Worm (Caenorhabditis elegans) whole organism, early embryonic: ENCODE results near the gene srx-44.

Source experiments
- B0310.2 ChIP-seq: sonication (generic microtip); optimal IDR thresholded peaks from 2 replicates; lab custom pipeline; 2016; ENCODE audit warnings: mild to moderate bottlenecking, missing genetic modification characterization, missing compliant biosample characterization
- F13C5.2 ChIP-seq: sonication (generic microtip); optimal IDR thresholded peaks from 2 replicates; lab custom pipeline; 2017; ENCODE audit warnings: mild to moderate bottlenecking, missing genetic modification characterization, inconsistent platforms, missing compliant biosample characterization
- aly-1 ChIP-seq: sonication (generic microtip); optimal IDR thresholded peaks from 2 replicates; lab custom pipeline; 2016; ENCODE audit warnings: missing genetic modification characterization, missing compliant biosample characterization
- ama-1 ChIP-seq: fragments of 150-350 bp; optimal IDR thresholded peaks from 2 replicates; lab custom pipeline; 2014
- ceh-13 ChIP-seq: fragments of 200-800 bp; sonication (Bioruptor generic); optimal IDR thresholded peaks from 2 replicates; lab custom pipeline; 2018; ENCODE audit warnings: mild to moderate bottlenecking, missing genetic modification characterization, missing compliant biosample characterization
- ceh-36 ChIP-seq: sonication (generic microtip); optimal IDR thresholded peaks from 2 replicates; lab custom pipeline; 2016; ENCODE audit warnings: missing genetic modification characterization, inconsistent platforms, missing compliant biosample characterization
- ets-7 ChIP-seq: sonication (generic microtip); optimal IDR thresholded peaks from 2 replicates; lab custom pipeline; 2016; ENCODE audit warnings: missing genotype, missing genetic modification characterization, missing compliant biosample characterization
- flt-1 ChIP-seq: fragments of 200-800 bp; sonication (Bioruptor generic); IDR thresholded peaks from 2 replicates; pipeline ENCODE4 v1.3.6; 2022; ENCODE audit warnings: missing genetic modification characterization, missing compliant biosample characterization
- hmbx-1 ChIP-seq: sonication (generic microtip); optimal IDR thresholded peaks from 2 replicates; lab custom pipeline; 2016; ENCODE audit warnings: mild to moderate bottlenecking, missing genetic modification characterization, missing compliant biosample characterization
- hmg-4 ChIP-seq: fragments of 200-800 bp; sonication (Bioruptor generic); optimal IDR thresholded peaks from 2 replicates; lab custom pipeline; 2018; ENCODE audit warnings: mild to moderate bottlenecking, missing genetic modification characterization, missing compliant biosample characterization
- hnd-1 ChIP-seq: sonication (generic microtip); optimal IDR thresholded peaks from 2 replicates; lab custom pipeline; 2016; ENCODE audit warnings: missing genetic modification characterization, missing compliant biosample characterization
- pes-1 ChIP-seq: fragments of 200-800 bp; sonication (Bioruptor generic); IDR thresholded peaks from 2 replicates; pipeline ENCODE4 v1.3.6; 2022; ENCODE audit warnings: missing genetic modification reagents, missing genetic modification characterization, missing compliant biosample characterization
- scrt-1 ChIP-seq: fragments of 200-800 bp; sonication (Bioruptor generic); IDR thresholded peaks from 2 replicates; pipeline ENCODE4 v1.3.6; 2022; ENCODE audit warnings: missing genetic modification characterization, missing compliant biosample characterization
- sea-1 ChIP-seq: fragments of 200-800 bp; sonication (Bioruptor generic); conservative IDR thresholded peaks from 2 replicates; pipeline ENCODE4 v1.3.6; 2022; ENCODE audit warnings: missing genetic modification characterization, missing compliant biosample characterization
- tbx-11 ChIP-seq: fragments of 200-800 bp; sonication (Bioruptor generic); IDR thresholded peaks from 2 replicates; pipeline ENCODE4 v1.3.6; 2022; ENCODE audit warnings: missing genetic modification characterization, missing compliant biosample characterization
- tbx-37 ChIP-seq: fragments of 200-800 bp; sonication (Bioruptor generic); conservative IDR thresholded peaks from 2 replicates; pipeline ENCODE4 v1.3.6; 2022; ENCODE audit warnings: missing genetic modification reagents, missing genetic modification characterization, missing compliant biosample characterization
- tra-4 ChIP-seq: sonication (generic microtip); optimal IDR thresholded peaks from 2 replicates; lab custom pipeline; 2017; ENCODE audit warnings: missing genetic modification characterization, missing compliant biosample characterization

srx-44 gene

DNA sequence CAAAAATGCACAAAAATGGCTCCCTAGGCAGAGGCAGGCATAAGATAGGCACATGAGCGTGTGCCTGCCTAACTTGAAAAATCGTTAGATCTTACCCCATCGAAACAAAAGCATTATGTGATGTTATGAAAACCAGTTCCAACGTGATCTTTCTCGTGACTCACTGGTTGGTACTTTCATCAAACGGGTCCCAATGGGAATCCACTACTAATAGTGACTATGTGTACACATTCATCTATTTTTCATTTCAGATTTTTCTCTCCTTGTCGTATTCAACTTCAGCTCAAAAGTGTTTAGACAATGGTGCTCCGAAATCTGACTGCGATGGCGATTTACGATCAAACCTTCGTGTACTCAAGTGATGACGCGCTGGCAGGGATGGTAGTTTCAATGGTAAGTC lies 2.5 kb upstream of the srx-44 start, which contains the start of gene srx-43:
srx-43 (plus strand) TSS at position 301 of the 400 bp plus-strand sequence.
- no peak for TF ChIP-seq ets-7
- no peak for TF ChIP-seq flt-1 (GFP tag; lab: Robert Waterston, UW)
- TF ChIP-seq pes-1 (GFP tag; lab: Robert Waterston, UW): no peak
- no peak for TF ChIP-seq tbx-37 (GFP tag; lab: Robert Waterston, UW)
- TF ChIP-seq tra-4: no peak
- no peak for TF ChIP-seq hmbx-1 (tag; lab: Kevin White, UChicago)
- no peak for TF ChIP-seq F13C5.2 (tag; lab: Kevin White, UChicago)
- no peak for TF ChIP-seq ceh-13 (GFP tag; lab: Kevin White, UChicago)
- no peak for TF ChIP-seq B0310.2 (tag; lab: Kevin White, UChicago)
- no peak for TF ChIP-seq aly-1
- TF ChIP-seq ama-1: no peak
- no peak for TF ChIP-seq hmg-4 (GFP tag; lab: Kevin White, UChicago)
- TF ChIP-seq scrt-1 (GFP tag; lab: Robert Waterston, UW): no peak
- TF ChIP-seq sea-1 (GFP tag; lab: Robert Waterston, UW): no peak
- no peak for TF ChIP-seq tbx-11 (GFP tag; lab: Robert Waterston, UW)

DNA sequence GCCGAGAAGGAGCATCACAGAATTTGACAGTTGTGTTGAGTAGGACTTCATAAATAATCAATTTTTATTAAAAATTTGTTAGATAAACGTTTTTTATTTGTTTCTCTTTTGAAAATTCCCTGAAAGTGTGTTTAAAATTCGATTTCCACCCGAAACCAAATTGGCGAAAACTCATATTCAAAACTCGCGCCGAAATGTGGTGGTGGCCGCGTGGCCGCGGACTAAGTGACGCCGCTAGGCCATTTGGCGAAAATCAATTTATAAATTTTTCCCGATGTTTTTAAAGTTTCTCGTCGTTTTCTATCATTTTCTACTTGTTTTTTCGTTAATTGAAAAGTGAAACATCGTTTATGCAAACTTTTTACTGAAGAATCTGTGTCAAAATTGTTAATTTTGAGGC lies 2.5 kb downstream of the srx-44 start:
- TF ChIP-seq tbx-37 (GFP tag; lab: Robert Waterston, UW) (peak; percentile 83), flt-1 (GFP tag; lab: Robert Waterston, UW) (no peak)

DNA sequence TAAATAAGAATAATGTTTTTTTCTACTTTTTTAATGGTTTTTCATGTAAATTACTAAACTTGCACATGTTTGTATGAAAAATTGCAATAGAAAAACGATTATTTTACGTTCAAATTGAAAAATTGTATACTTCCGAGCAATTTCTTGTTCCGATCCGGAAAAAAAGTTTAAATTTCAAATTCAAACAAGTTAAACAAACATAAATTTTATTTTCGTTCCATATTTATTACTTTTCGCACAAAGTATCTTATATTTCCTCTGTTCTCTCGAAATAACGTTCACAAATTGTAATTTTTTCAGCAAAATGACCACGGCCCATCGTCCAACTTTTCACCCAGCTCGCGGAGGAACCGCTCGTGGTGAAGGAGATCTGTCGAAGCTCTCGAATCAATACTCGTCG lies 2.9 kb downstream of the srx-44 start, which contains the start of gene cwc-15:
cwc-15 (plus strand) TSS at position 301 of the 400 bp plus-strand sequence.
- TF ChIP-seq ceh-36 (no peak), hnd-1 (tag; lab: Kevin White, UChicago) (no peak), scrt-1 (GFP tag; lab: Robert Waterston, UW) (no peak), tra-4 (no peak), tbx-11 (GFP tag; lab: Robert Waterston, UW) (no peak), aly-1 (no peak), ama-1 (no peak), hmg-4 (GFP tag; lab: Kevin White, UChicago) (no peak), sea-1 (GFP tag; lab: Robert Waterston, UW) (no peak), B0310.2 (tag; lab: Kevin White, UChicago) (no peak), ets-7 (no peak), hmbx-1 (tag; lab: Kevin White, UChicago) (no peak), flt-1 (GFP tag; lab: Robert Waterston, UW) (no peak), tbx-37 (GFP tag; lab: Robert Waterston, UW) (no peak)

DNA sequence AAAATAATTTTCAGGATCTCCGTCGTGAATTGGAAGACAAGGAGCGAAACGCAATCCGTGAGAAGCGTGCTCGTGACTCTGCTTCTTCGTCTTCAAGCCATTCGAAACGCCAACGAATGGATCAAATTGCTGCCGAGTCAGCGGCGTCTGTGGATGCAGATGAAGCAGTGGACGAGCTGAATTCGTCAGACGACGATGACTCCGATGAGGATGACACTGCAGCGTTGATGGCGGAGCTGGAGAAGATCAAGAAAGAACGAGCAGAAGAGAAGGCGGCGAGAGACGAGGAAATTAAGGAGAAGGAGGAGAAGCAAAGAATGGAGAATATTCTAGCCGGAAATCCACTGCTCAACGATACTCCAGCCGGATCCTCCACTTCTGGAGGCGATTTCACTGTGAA lies 3.4 kb downstream of the srx-44 start:
- TF ChIP-seq sea-1 (GFP tag; lab: Robert Waterston, UW) (no peak), hmg-4 (GFP tag; lab: Kevin White, UChicago) (no peak), F13C5.2 (tag; lab: Kevin White, UChicago) (no peak), ama-1 (no peak), B0310.2 (tag; lab: Kevin White, UChicago) (no peak), hmbx-1 (tag; lab: Kevin White, UChicago) (no peak), hnd-1 (tag; lab: Kevin White, UChicago) (no peak), tbx-11 (GFP tag; lab: Robert Waterston, UW) (no peak), ceh-13 (GFP tag; lab: Kevin White, UChicago) (no peak)

DNA sequence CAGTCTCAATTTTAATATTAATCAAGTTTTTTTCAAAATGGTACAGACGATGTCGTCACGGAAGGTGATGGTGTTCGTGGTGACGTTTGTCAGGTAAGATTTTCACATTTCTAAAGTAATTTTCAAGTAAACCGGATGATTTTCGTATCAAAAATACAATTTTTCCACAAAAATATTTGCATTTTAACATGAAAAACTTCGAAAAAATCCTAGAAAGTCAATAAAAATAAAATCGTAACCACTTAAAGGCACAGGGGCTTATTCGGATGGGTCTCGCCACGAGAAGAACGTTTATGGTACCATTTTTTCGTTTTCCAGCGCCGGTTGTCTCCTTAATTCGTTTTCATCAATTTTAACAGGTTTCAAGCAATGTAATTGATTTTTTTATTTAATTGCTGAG lies 4.2 kb downstream of the srx-44 start, which contains the start of gene T10C6.6:
T10C6.6 (plus strand) TSS at position 27 of the 400 bp plus-strand sequence.
- no peak for TF ChIP-seq aly-1
- no peak for TF ChIP-seq tra-4
- TF ChIP-seq sea-1 (GFP tag; lab: Robert Waterston, UW): no peak
- no peak for TF ChIP-seq B0310.2 (tag; lab: Kevin White, UChicago)
- TF ChIP-seq ceh-13 (GFP tag; lab: Kevin White, UChicago): no peak
- no peak for TF ChIP-seq hnd-1 (tag; lab: Kevin White, UChicago)
- TF ChIP-seq ets-7: no peak
- TF ChIP-seq hmg-4 (GFP tag; lab: Kevin White, UChicago): no peak
- no peak for TF ChIP-seq ceh-36
- no peak for TF ChIP-seq scrt-1 (GFP tag; lab: Robert Waterston, UW)
- TF ChIP-seq ama-1: no peak
- TF ChIP-seq tbx-37 (GFP tag; lab: Robert Waterston, UW): no peak
- no peak for TF ChIP-seq F13C5.2 (tag; lab: Kevin White, UChicago)
- TF ChIP-seq flt-1 (GFP tag; lab: Robert Waterston, UW): no peak
- no peak for TF ChIP-seq tbx-11 (GFP tag; lab: Robert Waterston, UW)
- no peak for TF ChIP-seq hmbx-1 (tag; lab: Kevin White, UChicago)

DNA sequence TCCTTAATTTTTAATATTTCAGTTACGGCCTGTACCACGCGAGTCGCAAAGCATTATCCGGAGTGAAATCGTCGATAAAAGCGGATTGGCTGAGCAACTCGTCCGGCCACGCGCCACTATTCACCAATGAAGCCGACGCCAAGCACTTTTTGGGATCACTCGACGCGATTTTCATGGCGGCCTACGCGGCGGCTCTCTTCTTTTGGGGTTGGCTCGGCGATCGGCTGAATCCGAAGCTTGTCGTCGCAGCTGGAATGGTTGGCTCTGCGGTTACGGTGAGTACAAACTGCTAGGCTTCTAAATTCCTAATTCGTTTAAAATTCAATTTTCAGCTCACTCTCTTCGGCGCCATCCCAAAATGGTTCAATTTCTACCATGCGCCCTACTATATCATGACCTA lies 4.8 kb downstream of the srx-44 start:
- TF ChIP-seq flt-1 (GFP tag; lab: Robert Waterston, UW) (no peak), sea-1 (GFP tag; lab: Robert Waterston, UW) (no peak), aly-1 (no peak), tbx-11 (GFP tag; lab: Robert Waterston, UW) (no peak), ama-1 (no peak), hmbx-1 (tag; lab: Kevin White, UChicago) (no peak), F13C5.2 (tag; lab: Kevin White, UChicago) (no peak), ceh-13 (GFP tag; lab: Kevin White, UChicago) (no peak), pes-1 (GFP tag; lab: Robert Waterston, UW) (no peak)

DNA sequence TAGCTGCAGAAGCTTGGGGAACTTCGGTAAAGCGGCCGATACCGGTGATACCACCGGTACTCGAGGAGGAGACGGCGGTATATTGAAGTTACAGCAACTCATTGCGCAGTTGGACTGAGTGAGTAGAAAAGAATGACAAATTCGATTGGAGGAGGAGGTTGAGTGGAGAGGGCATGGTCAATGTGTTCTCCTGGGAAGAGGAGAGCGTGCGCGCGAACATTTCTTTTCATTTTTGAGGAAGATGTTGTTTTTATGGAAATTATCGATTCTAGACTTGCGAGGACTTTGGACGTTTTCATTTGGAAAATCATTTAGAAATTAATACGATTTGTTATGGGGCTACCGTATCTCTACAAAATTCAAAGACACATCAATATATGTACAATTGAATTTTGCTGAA lies 9.1 kb downstream of the srx-44 start:
- no peak for TF ChIP-seq ceh-13 (GFP tag; lab: Kevin White, UChicago)

DNA sequence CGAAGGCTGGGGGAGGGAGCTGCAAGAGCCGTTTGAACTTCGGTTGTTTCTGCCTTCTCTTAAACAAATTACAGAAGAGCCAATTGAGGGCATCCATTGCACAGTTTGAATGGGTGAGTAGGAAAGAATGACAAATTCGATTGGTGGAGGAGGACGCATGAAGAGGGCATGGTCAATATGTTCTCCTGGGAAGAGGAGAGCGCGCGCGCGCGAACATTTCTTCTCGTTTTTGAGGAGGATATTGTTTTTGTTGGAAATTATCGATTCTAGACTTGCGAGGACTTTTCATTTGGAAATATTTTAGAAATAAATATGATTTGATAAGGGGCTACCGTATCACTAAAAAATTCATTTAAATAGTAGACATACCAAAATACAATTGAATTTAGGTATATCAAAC lies 11.4 kb downstream of the srx-44 start, which contains the start of gene T10C6.7:
T10C6.7 (minus strand) TSS at position 143 of the 400 bp plus-strand sequence.
- TF ChIP-seq flt-1 (GFP tag; lab: Robert Waterston, UW): no peak
- TF ChIP-seq aly-1: no peak
- TF ChIP-seq ama-1: no peak
- TF ChIP-seq ceh-36: no peak
- TF ChIP-seq hmg-4 (GFP tag; lab: Kevin White, UChicago): no peak
